Worm (Caenorhabditis elegans) whole organism, young adult: Measurements from ENCODE around the gene K10C2.12.

Experiments
- C06A6.2 ChIP-seq: fragments of 200-800 bp; sonication (Bioruptor generic); conservative IDR thresholded peaks from 2 replicates; pipeline ENCODE4 v1.3.6; 2022; ENCODE audit warnings: missing genetic modification characterization, missing compliant biosample characterization
- F37B4.10 ChIP-seq: fragments of 200-800 bp; sonication (Bioruptor generic); IDR thresholded peaks from 2 replicates; pipeline ENCODE4 v1.3.6; 2022; ENCODE audit warnings: missing genetic modification characterization, missing compliant biosample characterization
- F52B5.7 ChIP-seq: sonication (generic microtip); optimal IDR thresholded peaks from 2 replicates; lab custom pipeline; 2016; ENCODE audit warnings: mild to moderate bottlenecking, missing genetic modification characterization, missing compliant biosample characterization
- K11D2.4 ChIP-seq: fragments of 200-800 bp; sonication (Bioruptor generic); IDR thresholded peaks from 2 replicates; pipeline ENCODE4 v1.3.6; 2022; ENCODE audit warnings: missing genetic modification reagents, missing genetic modification characterization, missing compliant biosample characterization
- K12H6.12 ChIP-seq: fragments of 200-800 bp; sonication (Bioruptor generic); optimal IDR thresholded peaks from 2 replicates; lab custom pipeline; 2018; ENCODE audit warnings: mild to moderate bottlenecking, missing genetic modification characterization, missing compliant biosample characterization
- T07F8.4 ChIP-seq: sonication (generic microtip); optimal IDR thresholded peaks from 2 replicates; lab custom pipeline; 2016; ENCODE audit warnings: mild to moderate bottlenecking, missing genetic modification characterization, moderate library complexity, missing compliant biosample characterization
- Y53F4B.3 ChIP-seq: fragments of 200-800 bp; sonication (Bioruptor generic); IDR thresholded peaks from 2 replicates; pipeline ENCODE4 v1.3.6; 2022; ENCODE audit warnings: missing genetic modification reagents, missing genetic modification characterization, missing compliant biosample characterization
- ama-1 ChIP-seq, 3 experiments: fragments of 150-350 bp in 1 of 3; sonication (generic microtip) in 2 of 3; optimal IDR thresholded peaks; 2 replicates each; lab custom pipeline; 2014 to 2018; ENCODE audit warnings: missing biosample characterization in 2 of 3, missing genetic modification characterization in 2 of 3, missing genetic modification reagents in 2 of 3
- attf-6 ChIP-seq: fragments of 200-800 bp; sonication (Bioruptor generic); IDR thresholded peaks from 2 replicates; pipeline ENCODE4 v1.3.6; 2022; ENCODE audit warnings: missing genetic modification reagents, missing genetic modification characterization, missing compliant biosample characterization
- ceh-58 ChIP-seq: fragments of 200-800 bp; sonication (Bioruptor generic); IDR thresholded peaks from 2 replicates; pipeline ENCODE4 v1.3.6; 2022; ENCODE audit warnings: missing genetic modification characterization, missing compliant biosample characterization
- dox-1 ChIP-seq: fragments of 200-800 bp; sonication (Bioruptor generic); IDR thresholded peaks from 2 replicates; pipeline ENCODE4 v1.3.6; 2022; ENCODE audit warnings: missing genetic modification reagents, missing genetic modification characterization, missing compliant biosample characterization
- dpff-1 ChIP-seq: sonication (generic microtip); optimal IDR thresholded peaks from 2 replicates; lab custom pipeline; 2017; ENCODE audit warnings: mild to moderate bottlenecking, missing genetic modification characterization, missing compliant biosample characterization
- dpl-1 ChIP-seq: fragments of 150-350 bp; optimal IDR thresholded peaks from 2 replicates; lab custom pipeline; 2014; ENCODE audit warnings: missing biosample characterization, missing genetic modification reagents, missing genetic modification characterization
- egrh-3 ChIP-seq: fragments of 200-800 bp; sonication (Bioruptor generic); IDR thresholded peaks from 2 replicates; pipeline ENCODE4 v1.3.6; 2022; ENCODE audit warnings: missing genetic modification reagents, missing genetic modification characterization, missing compliant biosample characterization
- gei-17 ChIP-seq: fragments of 200-800 bp; sonication (Bioruptor generic); optimal IDR thresholded peaks from 2 replicates; lab custom pipeline; 2018; ENCODE audit warnings: mild to moderate bottlenecking, missing genetic modification characterization, missing compliant biosample characterization
- hmg-20 ChIP-seq: fragments of 200-800 bp; sonication (Bioruptor generic); IDR thresholded peaks from 2 replicates; pipeline ENCODE4 v1.3.6; 2022; ENCODE audit warnings: missing genetic modification reagents, missing genetic modification characterization, missing compliant biosample characterization
- let-526 ChIP-seq: fragments of 200-800 bp; sonication (Bioruptor generic); IDR thresholded peaks from 2 replicates; pipeline ENCODE4 v1.3.6; 2022; ENCODE audit warnings: missing genetic modification reagents, missing genetic modification characterization, missing compliant biosample characterization
- lin-40 ChIP-seq: sonication (generic microtip); optimal IDR thresholded peaks from 2 replicates; lab custom pipeline; 2016; ENCODE audit warnings: missing genetic modification characterization, mild to moderate bottlenecking, missing compliant biosample characterization, missing genotype, missing genetic modification reagents
- lin-54 ChIP-seq: fragments of 200-800 bp; sonication (Bioruptor generic); optimal IDR thresholded peaks from 2 replicates; lab custom pipeline; 2018; ENCODE audit warnings: mild to moderate bottlenecking, missing genetic modification characterization, missing compliant biosample characterization
- lsy-27 ChIP-seq: sonication (generic microtip); optimal IDR thresholded peaks from 2 replicates; lab custom pipeline; 2017; ENCODE audit warnings: missing genetic modification characterization, mild to moderate bottlenecking, missing compliant biosample characterization, antibody characterized with exemption, missing genotype, borderline replicate concordance; ENCODE audit not compliant: insufficient read depth
- mel-28 ChIP-seq: sonication (generic microtip); optimal IDR thresholded peaks from 2 replicates; lab custom pipeline; 2016; ENCODE audit warnings: borderline replicate concordance, mild to moderate bottlenecking, missing genetic modification characterization, missing compliant biosample characterization
- nfyb-1 ChIP-seq: fragments of 200-800 bp; sonication (Bioruptor generic); IDR thresholded peaks from 2 replicates; pipeline ENCODE4 v1.3.6; 2022; ENCODE audit warnings: missing genetic modification reagents, missing genetic modification characterization, missing compliant biosample characterization
- nhr-80 ChIP-seq: sonication (generic microtip); optimal IDR thresholded peaks from 2 replicates; lab custom pipeline; 2016; ENCODE audit warnings: missing genetic modification characterization, missing compliant biosample characterization
- pha-4 ChIP-seq: fragments of 150-350 bp; sonication (generic microtip); optimal IDR thresholded peaks from 2 replicates; lab custom pipeline; 2014; ENCODE audit warnings: missing biosample characterization, missing genetic modification reagents, missing genetic modification characterization
- rcor-1 ChIP-seq: fragments of 200-800 bp; sonication (Bioruptor generic); IDR thresholded peaks from 2 replicates; pipeline ENCODE4 v1.3.6; 2022; ENCODE audit warnings: missing genetic modification reagents, missing genetic modification characterization, missing compliant biosample characterization
- rec-8 ChIP-seq, 2 experiments: sonication (generic microtip); optimal IDR thresholded peaks; 2 replicates each; lab custom pipeline; 2016; ENCODE audit warnings: mild to moderate bottlenecking in 2 of 2, missing genetic modification characterization in 2 of 2, missing genetic modification reagents in 2 of 2, missing genotype in 2 of 2, missing biosample characterization in 1 of 2, missing compliant biosample characterization in 1 of 2, moderate library complexity in 1 of 2
- repo-1 ChIP-seq: sonication (generic microtip); optimal IDR thresholded peaks from 2 replicates; lab custom pipeline; 2017; ENCODE audit warnings: mild to moderate bottlenecking, missing genetic modification characterization, missing compliant biosample characterization
- snpc-3.4 ChIP-seq: sonication (generic microtip); optimal IDR thresholded peaks from 2 replicates; lab custom pipeline; 2017; ENCODE audit warnings: missing genetic modification characterization, mild to moderate bottlenecking, missing compliant biosample characterization, antibody characterized with exemption, moderate library complexity, missing genotype, missing genetic modification reagents
- somi-1 ChIP-seq: fragments of 200-800 bp; sonication (Bioruptor generic); optimal IDR thresholded peaks from 2 replicates; lab custom pipeline; 2018; ENCODE audit warnings: mild to moderate bottlenecking, missing genetic modification characterization, missing compliant biosample characterization
- sptf-2 ChIP-seq: fragments of 200-800 bp; sonication (Bioruptor generic); optimal IDR thresholded peaks from 2 replicates; lab custom pipeline; 2018; ENCODE audit warnings: mild to moderate bottlenecking, missing genetic modification characterization, missing compliant biosample characterization
- tbx-9 ChIP-seq: sonication (generic microtip); optimal IDR thresholded peaks from 2 replicates; lab custom pipeline; 2016; ENCODE audit warnings: borderline replicate concordance, missing genetic modification characterization, inconsistent platforms, missing compliant biosample characterization
- zfh-2 ChIP-seq: fragments of 200-800 bp; sonication (Bioruptor generic); conservative IDR thresholded peaks from 2 replicates; pipeline ENCODE4 v1.3.6; 2022; ENCODE audit warnings: missing genetic modification reagents, missing genetic modification characterization, missing compliant biosample characterization
- ztf-22 ChIP-seq: fragments of 200-800 bp; sonication (Bioruptor generic); optimal IDR thresholded peaks from 2 replicates; lab custom pipeline; 2018; ENCODE audit warnings: mild to moderate bottlenecking, missing genetic modification characterization, moderate library complexity, missing compliant biosample characterization

Gene K10C2.12

DNA sequence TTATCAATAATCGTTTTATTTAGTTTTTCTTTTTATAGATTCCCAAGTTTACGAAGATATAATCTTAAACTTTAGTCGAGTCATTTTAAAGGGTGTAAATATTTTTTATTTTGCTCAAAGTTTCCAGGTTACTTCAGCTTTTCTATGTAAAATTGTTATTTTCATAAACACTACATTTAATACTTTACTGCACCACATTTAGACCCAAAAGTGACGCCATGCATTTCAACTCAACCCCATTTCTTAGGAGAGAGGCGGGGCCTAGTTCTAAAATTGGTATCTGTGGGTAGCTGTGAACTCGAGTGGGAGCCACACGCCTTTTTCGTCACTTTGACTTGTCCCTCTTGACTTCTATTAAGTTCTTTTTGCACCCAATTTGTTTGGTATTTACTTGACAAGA lies 8.0 kb downstream of the K10C2.12 start, which contains the start of gene T22E5.1:
Gene T22E5.1 (plus strand): TSS at position 301 of the 400 bp plus-strand sequence.
- TF ChIP-seq dox-1 (GFP tag; lab: Robert Waterston, UW) (no peak), sptf-2 (GFP tag; lab: Kevin White, UChicago) (no peak), rcor-1 (GFP tag; lab: Robert Waterston, UW) (no peak), rec-8 (tag; optimal IDR thresholded peaks at IDR 0.05; lab: Kevin White, UChicago) (no peak), hmg-20 (GFP tag; lab: Robert Waterston, UW) (no peak), dpff-1 (tag; lab: Kevin White, UChicago) (no peak), snpc-3.4 (tag; lab: Kevin White, UChicago) (no peak), attf-6 (GFP tag; lab: Robert Waterston, UW) (no peak), lin-40 (no peak), nfyb-1 (GFP tag; lab: Robert Waterston, UW) (no peak), pha-4 (tag; lab: Kevin White, UChicago) (no peak), K12H6.12 (tag; lab: Kevin White, UChicago) (no peak)

DNA sequence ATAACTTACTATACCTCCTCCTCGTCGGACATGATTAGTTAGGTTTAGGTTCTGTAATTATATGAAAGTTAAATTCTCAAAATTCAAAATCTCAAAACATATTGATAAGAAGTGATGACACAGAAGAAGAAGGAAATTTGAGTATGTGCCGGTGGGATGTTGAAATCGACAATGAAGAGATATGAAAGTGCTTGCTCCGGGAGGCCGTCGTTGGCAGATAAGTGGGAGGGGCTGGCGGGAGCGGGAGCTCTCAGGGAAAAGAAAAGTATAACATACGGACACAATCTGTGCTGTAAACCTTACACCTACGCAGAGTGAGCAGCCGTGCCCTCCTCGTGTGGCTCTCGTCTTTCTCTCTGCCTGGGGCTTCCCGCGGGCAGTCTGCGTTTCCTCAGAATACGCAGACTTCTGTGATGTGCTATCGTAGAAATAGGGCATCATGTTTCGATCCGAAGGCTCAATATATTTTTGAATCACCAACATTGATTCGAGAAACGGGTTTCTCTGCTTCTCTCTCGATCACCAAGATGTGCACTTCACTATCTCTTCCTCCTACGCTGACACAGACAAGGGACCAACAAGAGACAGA lies 10.3 kb downstream of the K10C2.12 start, which contains the start of gene mup-2:
Gene mup-2 (minus strand): TSS at position 51 of the 589 bp plus-strand sequence.
- no peak for TF ChIP-seq repo-1
- TF ChIP-seq zfh-2 = peak; percentile 88
- no peak for TF ChIP-seq lin-54 (GFP tag; lab: Kevin White, UChicago)
- no peak for TF ChIP-seq let-526 (GFP tag; lab: Robert Waterston, UW)
- peak; percentile 40 for TF ChIP-seq somi-1
- 0 out of 2 replicates have a peak, but pooled peaks have one; percentile 13 for TF ChIP-seq rcor-1 (GFP tag; lab: Robert Waterston, UW)
- TF ChIP-seq F52B5.7 (tag; lab: Kevin White, UChicago) = no peak
- no peak for TF ChIP-seq Y53F4B.3 (GFP tag; lab: Robert Waterston, UW)
- TF ChIP-seq T07F8.4 (tag; lab: Kevin White, UChicago) = no peak
- no peak for TF ChIP-seq K11D2.4 (GFP tag; lab: Robert Waterston, UW)
- TF ChIP-seq ama-1 (optimal IDR thresholded peaks at IDR 0.05; lab: Kevin White, UChicago) = no peak
- no peak for TF ChIP-seq ama-1 (GFP tag; optimal IDR thresholded peaks at IDR 0.05; lab: Kevin White, UChicago)
- TF ChIP-seq ceh-58 (GFP tag; lab: Robert Waterston, UW) = no peak
- no peak for TF ChIP-seq C06A6.2 (GFP tag; lab: Robert Waterston, UW)
- TF ChIP-seq rec-8 (tag; optimal IDR thresholded peaks at IDR 0.05; lab: Kevin White, UChicago) = no peak
- no peak for TF ChIP-seq F37B4.10
- TF ChIP-seq dpff-1 (tag; lab: Kevin White, UChicago) = no peak

DNA sequence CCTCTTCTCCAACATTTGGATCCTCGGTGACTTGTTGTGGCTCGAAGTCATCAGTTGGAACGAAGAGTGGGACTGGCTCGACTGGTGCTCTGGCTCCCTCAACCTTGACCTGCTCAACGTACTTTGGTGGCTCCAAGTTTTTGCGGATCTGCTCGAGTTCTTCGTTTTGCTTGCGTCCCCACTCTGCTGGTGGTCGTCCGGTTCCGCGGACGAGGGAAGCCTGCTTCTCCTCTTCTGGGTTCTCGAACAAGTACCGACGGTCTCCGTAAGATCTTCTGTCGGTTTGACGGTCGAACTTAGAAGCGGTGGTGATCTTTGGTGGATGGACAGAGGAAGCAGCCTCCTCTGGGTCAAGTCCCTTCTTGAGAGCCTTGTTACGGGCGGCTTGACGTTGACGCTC lies 11.9 kb downstream of the K10C2.12 start:
- TF ChIP-seq egrh-3 (GFP tag; lab: Robert Waterston, UW) (peak; percentile 12; the same call in 1 of the 2 replicates), zfh-2 (peak; percentile 78), mel-28 (tag; lab: Kevin White, UChicago) (no peak), tbx-9 (tag; lab: Kevin White, UChicago) (no peak), dpl-1 (GFP tag; lab: Kevin White, UChicago) (no peak)
- TF ChIP-seq, all 124 proteins: peak for 2

DNA sequence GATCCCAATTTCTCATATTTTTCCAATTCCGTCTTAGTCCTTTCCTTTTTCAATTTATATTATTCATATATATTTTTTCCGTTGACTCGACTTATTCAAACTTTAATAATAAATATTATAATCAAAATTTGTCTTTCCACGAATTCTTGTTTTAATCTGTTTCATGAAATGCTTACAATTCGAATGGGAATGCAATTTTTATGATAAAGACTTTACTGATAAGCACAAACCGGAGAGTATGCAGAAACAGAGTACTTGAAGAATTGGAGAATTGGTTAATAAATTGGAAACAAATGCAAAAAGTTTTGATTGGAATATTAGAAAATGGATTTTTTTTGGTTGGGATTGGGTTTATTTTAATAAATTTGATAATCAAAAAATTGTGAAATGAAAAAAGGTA lies 12.3 kb downstream of the K10C2.12 start:
- TF ChIP-seq mel-28 (tag; lab: Kevin White, UChicago) (no peak), gei-17 (GFP tag; lab: Kevin White, UChicago) (no peak), Y53F4B.3 (GFP tag; lab: Robert Waterston, UW) (no peak), ztf-22 (GFP tag; lab: Kevin White, UChicago) (no peak), rcor-1 (GFP tag; lab: Robert Waterston, UW) (no peak), nhr-80 (tag; lab: Kevin White, UChicago) (peak; percentile 20), lsy-27 (tag; lab: Kevin White, UChicago) (no peak)
